Worm (Caenorhabditis elegans) whole organism, L4 larva: ENCODE measurements around the gene srd-58.

ENCODE experiments used
- F44E2.7 ChIP-seq: fragments of 200-800 bp; sonication (Bioruptor generic); IDR thresholded peaks from 2 replicates; pipeline ENCODE4 v2.1.2; 2022; ENCODE audit warnings: missing genetic modification characterization, missing compliant biosample characterization
- F49E8.2 ChIP-seq: sonication (generic microtip); optimal IDR thresholded peaks from 2 replicates; lab custom pipeline; 2016; ENCODE audit warnings: missing compliant biosample characterization, mild to moderate bottlenecking, missing genetic modification characterization, borderline replicate concordance
- Y48G9A.11 ChIP-seq: fragments of 200-800 bp; sonication (Bioruptor generic); IDR thresholded peaks from 2 replicates; pipeline ENCODE4 v1.3.6; 2022; ENCODE audit warnings: missing genetic modification reagents, missing genetic modification characterization, missing compliant biosample characterization
- ZK546.5 ChIP-seq, 2 experiments: sonication (generic microtip); optimal IDR thresholded peaks; 2 replicates each; lab custom pipeline; 2017; ENCODE audit warnings: missing biosample characterization in 2 of 2, missing genetic modification characterization in 2 of 2
- attf-4 ChIP-seq: sonication (generic microtip); optimal IDR thresholded peaks from 3 replicates; lab custom pipeline; 2017; ENCODE audit warnings: missing biosample characterization, missing genetic modification characterization
- ceh-20 ChIP-seq: fragments of 200-800 bp; sonication (Bioruptor generic); IDR thresholded peaks from 2 replicates; pipeline ENCODE4 v1.3.6; 2022; ENCODE audit warnings: missing genetic modification reagents, missing genetic modification characterization, missing compliant biosample characterization
- ceh-44 ChIP-seq: fragments of 200-800 bp; sonication (Bioruptor generic); IDR thresholded peaks from 2 replicates; pipeline ENCODE4 v1.3.6; 2022; ENCODE audit warnings: missing genetic modification reagents, missing genetic modification characterization, missing compliant biosample characterization
- ces-1 ChIP-seq: fragments of 150-350 bp; sonication (generic microtip); optimal IDR thresholded peaks from 4 replicates; lab custom pipeline; 2014; ENCODE audit warnings: missing biosample characterization, missing genetic modification reagents, missing genetic modification characterization
- daf-12 ChIP-seq: fragments of 150-350 bp; optimal IDR thresholded peaks from 2 replicates; lab custom pipeline; 2014; ENCODE audit warnings: missing biosample characterization, missing genetic modification reagents, missing genetic modification characterization
- daf-16 ChIP-seq, 3 experiments: sonication (generic microtip); optimal IDR thresholded peaks; 2 replicates each; lab custom pipeline; 2016 to 2017; ENCODE audit warnings: missing genetic modification characterization in 3 of 3, missing genetic modification reagents in 3 of 3, mild to moderate bottlenecking in 2 of 3, missing compliant biosample characterization in 2 of 3, missing biosample characterization in 1 of 3, moderate library complexity in 1 of 3
- daf-19 ChIP-seq: fragments of 200-800 bp; sonication (Bioruptor generic); conservative IDR thresholded peaks from 2 replicates; pipeline ENCODE4 v1.3.6; 2022; ENCODE audit warnings: missing genetic modification characterization, missing compliant biosample characterization
- daf-8 ChIP-seq: fragments of 200-800 bp; sonication (Bioruptor generic); IDR thresholded peaks from 2 replicates; pipeline ENCODE4 v1.3.6; 2022; ENCODE audit warnings: missing genetic modification characterization, missing compliant biosample characterization
- dmd-6 ChIP-seq: fragments of 200-800 bp; sonication (Bioruptor generic); IDR thresholded peaks from 2 replicates; pipeline ENCODE4 v1.3.6; 2022; ENCODE audit warnings: missing genetic modification reagents, missing genetic modification characterization, missing compliant biosample characterization
- dmd-9 ChIP-seq: fragments of 200-800 bp; sonication (Bioruptor generic); IDR thresholded peaks from 2 replicates; pipeline ENCODE4 v1.3.6; 2022; ENCODE audit warnings: missing genetic modification reagents, missing genetic modification characterization, missing compliant biosample characterization
- duxl-1 ChIP-seq: sonication (generic microtip); optimal IDR thresholded peaks from 2 replicates; lab custom pipeline; 2016; ENCODE audit warnings: mild to moderate bottlenecking, missing genetic modification characterization, moderate library complexity, missing compliant biosample characterization; ENCODE audit not compliant: poor library complexity
- dve-1 ChIP-seq: sonication (generic microtip); optimal IDR thresholded peaks from 2 replicates; lab custom pipeline; 2017; ENCODE audit warnings: antibody characterized with exemption, mild to moderate bottlenecking, missing genetic modification characterization, missing compliant biosample characterization; ENCODE audit not compliant: insufficient read depth
- egl-27 ChIP-seq: sonication (generic microtip); optimal IDR thresholded peaks from 3 replicates; lab custom pipeline; 2017; ENCODE audit warnings: missing biosample characterization, missing genetic modification reagents, missing genetic modification characterization
- hlh-11 ChIP-seq: fragments of 200-800 bp; sonication (Bioruptor generic); optimal IDR thresholded peaks from 2 replicates; lab custom pipeline; 2018; ENCODE audit warnings: mild to moderate bottlenecking, missing genetic modification characterization, missing compliant biosample characterization
- jun-1 ChIP-seq: fragments of 150-350 bp; optimal IDR thresholded peaks from 2 replicates; lab custom pipeline; 2014; ENCODE audit warnings: missing biosample characterization, missing genetic modification reagents, missing genetic modification characterization
- lin-1 ChIP-seq: fragments of 200-800 bp; sonication (Bioruptor generic); IDR thresholded peaks from 2 replicates; pipeline ENCODE4 v1.3.6; 2022; ENCODE audit warnings: missing genetic modification reagents, missing genetic modification characterization, missing compliant biosample characterization
- lin-15B ChIP-seq: fragments of 150-350 bp; sonication (generic microtip); optimal IDR thresholded peaks from 3 replicates; lab custom pipeline; 2014; ENCODE audit warnings: missing biosample characterization, missing genetic modification characterization
- lin-29 ChIP-seq: fragments of 200-800 bp; sonication (Bioruptor generic); IDR thresholded peaks from 2 replicates; pipeline ENCODE4 v1.3.6; 2022; ENCODE audit warnings: missing genetic modification reagents, missing genetic modification characterization, missing compliant biosample characterization
- lin-38 ChIP-seq: fragments of 200-800 bp; sonication (Bioruptor generic); IDR thresholded peaks from 2 replicates; pipeline ENCODE4 v1.3.6; 2022; ENCODE audit warnings: missing genetic modification reagents, missing genetic modification characterization, missing compliant biosample characterization
- lir-3 ChIP-seq: sonication (generic microtip); optimal IDR thresholded peaks from 2 replicates; lab custom pipeline; 2016; ENCODE audit warnings: mild to moderate bottlenecking, missing genetic modification characterization, missing compliant biosample characterization
- lsy-2 ChIP-seq, 2 experiments: fragments of 150-350 bp in 1 of 2; sonication (generic microtip) in 1 of 2; optimal IDR thresholded peaks; 2 replicates each; lab custom pipeline; 2014 to 2017; ENCODE audit warnings: missing biosample characterization in 2 of 2, missing genetic modification characterization in 2 of 2
- madf-9 ChIP-seq: fragments of 200-800 bp; sonication (Bioruptor generic); conservative IDR thresholded peaks from 2 replicates; pipeline ENCODE4 v1.3.6; 2022; ENCODE audit warnings: missing genetic modification reagents, missing genetic modification characterization, missing compliant biosample characterization
- mdl-1 ChIP-seq, 2 experiments: fragments of 150-350 bp in 1 of 2; sonication (generic microtip) in 1 of 2; optimal IDR thresholded peaks; 2 replicates each; lab custom pipeline; 2014 to 2017; ENCODE audit warnings: missing biosample characterization in 2 of 2, missing genetic modification characterization in 2 of 2
- mes-2 ChIP-seq: sonication (generic microtip); optimal IDR thresholded peaks from 2 replicates; lab custom pipeline; 2016; ENCODE audit warnings: missing genotype, mild to moderate bottlenecking, missing genetic modification characterization, missing compliant biosample characterization; ENCODE audit not compliant: poor library complexity, severe bottlenecking
- mxl-2 ChIP-seq: fragments of 200-800 bp; sonication (Bioruptor generic); conservative IDR thresholded peaks from 2 replicates; pipeline ENCODE4 v1.3.6; 2022; ENCODE audit warnings: missing genetic modification reagents, missing genetic modification characterization, missing compliant biosample characterization
- mxl-3 ChIP-seq: fragments of 200-800 bp; sonication (Bioruptor generic); optimal IDR thresholded peaks from 2 replicates; lab custom pipeline; 2018; ENCODE audit warnings: mild to moderate bottlenecking, missing genetic modification characterization, missing compliant biosample characterization
- nhr-111 ChIP-seq: fragments of 200-800 bp; sonication (Bioruptor generic); optimal IDR thresholded peaks from 2 replicates; lab custom pipeline; 2018; ENCODE audit warnings: mild to moderate bottlenecking, missing genetic modification characterization, missing compliant biosample characterization
- nhr-28 ChIP-seq: fragments of 150-350 bp; optimal IDR thresholded peaks from 2 replicates; lab custom pipeline; 2014; ENCODE audit warnings: missing biosample characterization, missing genetic modification characterization
- nhr-42 ChIP-seq: fragments of 200-800 bp; sonication (Bioruptor generic); IDR thresholded peaks from 2 replicates; pipeline ENCODE4 v1.3.6; 2022; ENCODE audit warnings: missing genetic modification characterization, missing compliant biosample characterization
- nhr-48 ChIP-seq: sonication (generic microtip); optimal IDR thresholded peaks from 2 replicates; lab custom pipeline; 2016; ENCODE audit warnings: mild to moderate bottlenecking, missing genetic modification characterization, missing compliant biosample characterization
- nhr-6 ChIP-seq: fragments of 150-350 bp; optimal IDR thresholded peaks from 2 replicates; lab custom pipeline; 2014; ENCODE audit warnings: missing biosample characterization, missing genetic modification characterization
- nhr-76 ChIP-seq: fragments of 150-350 bp; optimal IDR thresholded peaks from 2 replicates; lab custom pipeline; 2014; ENCODE audit warnings: missing biosample characterization, missing genetic modification characterization
- nhr-77 ChIP-seq: fragments of 150-350 bp; optimal IDR thresholded peaks from 2 replicates; lab custom pipeline; 2014; ENCODE audit warnings: missing biosample characterization, missing genetic modification characterization
- pha-4 ChIP-seq, 2 experiments: fragments of 150-350 bp in 1 of 2; fragments of 200-800 bp in 1 of 2; sonication (Bioruptor generic) in 1 of 2; IDR thresholded peaks in 1 of 2; optimal IDR thresholded peaks in 1 of 2; 2 replicates each; pipeline versions ENCODE4 v1.3.6 to Lab custom; 2014 to 2022; ENCODE audit warnings: missing genetic modification characterization in 2 of 2, missing genetic modification reagents in 2 of 2, missing biosample characterization in 1 of 2, missing compliant biosample characterization in 1 of 2
- pqm-1 ChIP-seq: sonication (generic microtip); optimal IDR thresholded peaks from 2 replicates; lab custom pipeline; 2017; ENCODE audit warnings: missing biosample characterization, missing genetic modification characterization
- saeg-2 ChIP-seq: fragments of 200-800 bp; sonication (Bioruptor generic); IDR thresholded peaks from 2 replicates; pipeline ENCODE4 v1.3.6; 2022; ENCODE audit warnings: missing genetic modification reagents, missing genetic modification characterization, missing compliant biosample characterization
- snpc-1.2 ChIP-seq: fragments of 200-800 bp; sonication (Bioruptor generic); IDR thresholded peaks from 2 replicates; pipeline ENCODE4 v1.3.6; 2022; ENCODE audit warnings: missing genetic modification reagents, missing genetic modification characterization, missing compliant biosample characterization
- tra-1 ChIP-seq: fragments of 200-800 bp; sonication (Bioruptor generic); IDR thresholded peaks from 2 replicates; pipeline ENCODE4 v1.3.6; 2022; ENCODE audit warnings: missing genetic modification reagents, missing genetic modification characterization, missing compliant biosample characterization
- zip-11 ChIP-seq: fragments of 200-800 bp; sonication (Bioruptor generic); IDR thresholded peaks from 2 replicates; pipeline ENCODE4 v1.3.6; 2022; ENCODE audit warnings: missing genetic modification characterization, missing compliant biosample characterization
- ztf-7 ChIP-seq: fragments of 150-350 bp; optimal IDR thresholded peaks from 2 replicates; lab custom pipeline; 2014; ENCODE audit warnings: missing biosample characterization, missing genetic modification characterization

Gene srd-58

DNA sequence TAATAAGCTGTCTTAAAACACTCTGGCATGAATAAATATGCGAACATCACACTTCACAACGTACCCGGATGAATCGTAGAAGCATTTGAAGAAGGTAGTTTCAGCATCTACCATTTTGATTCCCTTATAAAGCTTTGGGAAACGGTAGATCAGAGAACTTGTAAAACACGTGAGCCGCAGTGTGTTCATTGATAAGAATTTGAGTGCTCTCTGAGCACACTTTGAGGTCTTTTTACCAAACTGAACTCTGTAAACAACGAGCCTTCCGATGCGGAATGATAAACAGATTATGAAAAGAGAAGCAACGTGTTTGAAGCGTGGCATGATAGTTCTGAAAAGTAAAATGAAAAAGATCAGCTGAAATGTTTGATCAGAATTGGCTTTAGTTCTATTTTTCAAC lies 33.4 kb upstream of the srd-58 start, which contains the start of gene aqp-1:
Gene aqp-1 (minus strand): TSS at position 102 of the 400 bp plus-strand sequence.
- TF ChIP-seq nhr-6 (tag; lab: Kevin White, UChicago) (no peak), daf-19 (GFP tag; lab: Robert Waterston, UW) (no peak), ZK546.5 (tag; optimal IDR thresholded peaks at IDR 0.05; lab: Kevin White, UChicago) (no peak), mxl-3 (peak; percentile 52), lsy-2 (tag; optimal IDR thresholded peaks at IDR 0.05; lab: Kevin White, UChicago) (peak; percentile 19), nhr-48 (tag; lab: Kevin White, UChicago) (peak; percentile 80), madf-9 (GFP tag; lab: Robert Waterston, UW) (no peak), lin-38 (GFP tag; lab: Robert Waterston, UW) (no peak), dmd-6 (GFP tag; lab: Robert Waterston, UW) (peak; percentile 91), nhr-111 (GFP tag; lab: Kevin White, UChicago) (no peak), attf-4 (tag; lab: Kevin White, UChicago) (no peak), ceh-20 (GFP tag; lab: Robert Waterston, UW) (no peak), duxl-1 (tag; lab: Kevin White, UChicago) (no peak), nhr-77 (peak; percentile 45), nhr-76 (tag; lab: Kevin White, UChicago) (no peak), dve-1 (peak; percentile 74), dmd-9 (GFP tag; lab: Robert Waterston, UW) (no peak), tra-1 (peak; percentile 52; the same call in 1 of the 2 replicates), lir-3 (tag; lab: Kevin White, UChicago) (no peak), lin-15B (tag; lab: Kevin White, UChicago) (no peak), mxl-2 (no peak), daf-16 (GFP tag; optimal IDR thresholded peaks at IDR 0.05; lab: Kevin White, UChicago) (peak in 1 of 2 experiments; percentile 67), daf-16 (tag; optimal IDR thresholded peaks at IDR 0.05; lab: Kevin White, UChicago) (peak; percentile 99), nhr-28 (peak; percentile 57), ceh-44 (no peak), hlh-11 (tag; lab: Kevin White, UChicago) (peak; percentile 81), mes-2 (tag; lab: Kevin White, UChicago) (no peak), zip-11 (GFP tag; lab: Robert Waterston, UW) (no peak), egl-27 (tag; lab: Kevin White, UChicago) (no peak), pqm-1 (tag; lab: Kevin White, UChicago) (peak; percentile 47), ztf-7 (tag; lab: Kevin White, UChicago) (no peak), saeg-2 (no peak), lin-1 (GFP tag; lab: Robert Waterston, UW) (no peak), daf-8 (no peak), ces-1 (GFP tag; lab: Kevin White, UChicago) (no peak), F49E8.2 (tag; lab: Kevin White, UChicago) (no peak), jun-1 (tag; lab: Kevin White, UChicago) (no peak), mdl-1 (tag; optimal IDR thresholded peaks at IDR 0.05; lab: Kevin White, UChicago) (peak in 1 of 2 experiments; percentile 34), F44E2.7 (GFP tag; lab: Robert Waterston, UW) (no peak), Y48G9A.11 (GFP tag; lab: Robert Waterston, UW) (no peak), lin-29 (GFP tag; lab: Robert Waterston, UW) (no peak), daf-12 (tag; lab: Kevin White, UChicago) (no peak), pha-4 (GFP tag; IDR thresholded peaks at IDR 0.05; lab: Robert Waterston, UW) (no peak), pha-4 (tag; optimal IDR thresholded peaks at IDR 0.05; lab: Kevin White, UChicago) (peak; percentile 6), snpc-1.2 (GFP tag; lab: Robert Waterston, UW) (no peak), nhr-42 (GFP tag; lab: Robert Waterston, UW) (0 out of 2 replicates have a peak, but pooled peaks have one; percentile 19)
